Worm (Caenorhabditis elegans) whole organism, L1 larva: ENCODE results near the gene oac-11.

Experiments
- ama-1 ChIP-seq: fragments of 150-350 bp; optimal IDR thresholded peaks from 2 replicates; lab custom pipeline; 2014
- nhr-71 ChIP-seq: sonication (generic microtip); optimal IDR thresholded peaks from 2 replicates; lab custom pipeline; 2016; ENCODE audit warnings: mild to moderate bottlenecking, missing genetic modification characterization, moderate library complexity, missing compliant biosample characterization
- skn-1 ChIP-seq: fragments of 150-350 bp; optimal IDR thresholded peaks from 2 replicates; lab custom pipeline; 2014; ENCODE audit warnings: missing biosample characterization, missing genetic modification characterization
- sox-4 ChIP-seq: sonication (generic microtip); optimal IDR thresholded peaks from 2 replicates; lab custom pipeline; 2016; ENCODE audit warnings: missing genetic modification characterization, missing compliant biosample characterization
- swsn-7 ChIP-seq: sonication (generic microtip); optimal IDR thresholded peaks from 2 replicates; lab custom pipeline; 2016; ENCODE audit warnings: missing genetic modification characterization, missing compliant biosample characterization

DNA sequence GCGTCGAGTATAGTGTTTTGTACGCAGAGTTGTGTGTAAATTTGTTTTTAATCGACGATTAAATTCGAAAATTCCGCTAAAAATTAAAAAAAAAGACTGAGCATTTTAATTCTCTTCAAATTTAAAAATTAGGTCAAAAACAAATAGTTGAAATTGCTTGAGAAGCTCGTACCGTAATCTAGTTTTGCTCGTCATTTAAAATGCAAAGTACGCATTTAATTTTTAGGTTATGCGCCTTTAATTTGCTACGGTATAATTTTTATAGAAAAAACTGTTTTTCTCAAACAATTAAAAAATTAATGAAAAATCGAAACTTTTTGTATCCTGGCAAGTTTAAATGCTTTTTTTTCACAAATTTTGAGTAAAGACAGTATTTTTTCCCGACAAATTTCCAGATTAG, 52.1 kb downstream of the oac-11 start:
- TF ChIP-seq swsn-7 (tag; lab: Kevin White, UChicago), result no peak
- TF ChIP-seq sox-4 (tag; lab: Kevin White, UChicago), result no peak
- no peak for TF ChIP-seq ama-1
- TF ChIP-seq nhr-71 (tag; lab: Kevin White, UChicago), result no peak
- no peak for TF ChIP-seq skn-1 (tag; lab: Kevin White, UChicago)
